Worm (Caenorhabditis elegans) whole organism, L2 larva: ENCODE data around the gene npp-23.

Experiments
- elt-1 ChIP-seq: fragments of 150-350 bp; optimal IDR thresholded peaks from 2 replicates; lab custom pipeline; 2014; ENCODE audit warnings: missing biosample characterization, missing genetic modification characterization
- lin-39 ChIP-seq: fragments of 150-350 bp; optimal IDR thresholded peaks from 2 replicates; lab custom pipeline; 2014; ENCODE audit warnings: missing biosample characterization, missing genetic modification reagents, missing genetic modification characterization

DNA sequence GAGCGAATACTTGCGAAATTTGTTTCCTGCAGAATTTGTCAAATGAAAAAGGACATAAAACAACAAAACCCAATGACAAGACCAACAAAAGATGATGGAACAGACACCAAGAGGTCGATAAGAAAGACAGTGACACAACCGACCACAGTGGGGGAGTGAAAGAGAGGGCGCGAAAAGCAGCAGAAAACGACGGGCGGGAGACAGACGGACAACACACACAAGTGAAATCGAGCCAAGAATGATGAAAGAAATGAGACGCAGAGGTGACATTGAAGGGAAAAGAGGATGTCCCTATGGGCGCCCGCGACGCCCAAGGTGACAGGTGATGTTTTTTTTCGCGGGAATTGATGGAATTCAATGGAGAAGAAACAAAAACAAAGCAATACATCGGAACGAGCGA lies 3.4 kb downstream of the npp-23 start:
- TF ChIP-seq elt-1, result no peak
- no peak for TF ChIP-seq lin-39 (tag; lab: Kevin White, UChicago)
